Fruit fly (Drosophila melanogaster) whole organism, embryonic: ENCODE measurements around the gene COX7AL.

Experiments used
- Antp ChIP-seq: fragments of 200-800 bp; sonication (Bioruptor generic); optimal IDR thresholded peaks from 3 replicates; lab custom pipeline; 2016; ENCODE audit warnings: missing biosample characterization, missing genetic modification characterization
- Asciz ChIP-seq: fragments of 200-800 bp; sonication (Bioruptor generic); optimal IDR thresholded peaks from 2 replicates; lab custom pipeline; 2017; ENCODE audit warnings: missing biosample characterization, mild to moderate bottlenecking, missing genetic modification characterization, missing genetic modification reagents
- CG11560 ChIP-seq: fragments of 200-800 bp; sonication (Bioruptor generic); IDR thresholded peaks from 3 replicates; pipeline ENCODE4 v1.3.6; 2022; ENCODE audit warnings: missing biosample characterization, missing genetic modification characterization
- CG11695 ChIP-seq: fragments of 200-800 bp; sonication (Bioruptor generic); IDR thresholded peaks from 3 replicates; pipeline ENCODE4 v1.3.6; 2022; ENCODE audit warnings: missing biosample characterization, missing genetic modification characterization
- CG14710 ChIP-seq: fragments of 200-800 bp; sonication (Bioruptor generic); optimal IDR thresholded peaks from 3 replicates; lab custom pipeline; 2019; ENCODE audit warnings: missing biosample characterization, mild to moderate bottlenecking, missing genetic modification characterization, moderate library complexity
- CG15011 ChIP-seq: fragments of 200-800 bp; sonication (Bioruptor generic); optimal IDR thresholded peaks from 3 replicates; lab custom pipeline; 2018; ENCODE audit warnings: missing biosample characterization, mild to moderate bottlenecking, missing genetic modification characterization
- CG16813 ChIP-seq: fragments of 200-800 bp; sonication (Bioruptor generic); IDR thresholded peaks from 3 replicates; pipeline ENCODE4 v1.3.6; 2022; ENCODE audit warnings: missing biosample characterization, missing genetic modification characterization; ENCODE audit not compliant: partially characterized antibody
- CG18011 ChIP-seq: fragments of 200-800 bp; sonication (Bioruptor generic); optimal IDR thresholded peaks from 2 replicates; lab custom pipeline; 2017; ENCODE audit warnings: missing biosample characterization, missing genetic modification characterization, mild to moderate bottlenecking, moderate library complexity, missing genotype
- CG18262 ChIP-seq: fragments of 200-800 bp; optimal IDR thresholded peaks from 3 replicates; lab custom pipeline; 2019; ENCODE audit warnings: missing biosample characterization, mild to moderate bottlenecking, missing genetic modification characterization, moderate library complexity
- CG1832 ChIP-seq: fragments of 200-800 bp; sonication (Bioruptor generic); optimal IDR thresholded peaks from 2 replicates; lab custom pipeline; 2017; ENCODE audit warnings: missing biosample characterization, mild to moderate bottlenecking, missing genetic modification characterization, inconsistent platforms
- CG18476 ChIP-seq: fragments of 200-800 bp; sonication (Bioruptor generic); optimal IDR thresholded peaks from 2 replicates; lab custom pipeline; 2016; ENCODE audit warnings: missing biosample characterization, mild to moderate bottlenecking, missing genetic modification characterization
- CG2889 ChIP-seq: fragments of 200-800 bp; sonication (Bioruptor generic); IDR thresholded peaks from 3 replicates; pipeline ENCODE4 v1.3.6; 2022; ENCODE audit warnings: missing biosample characterization, missing genetic modification characterization
- CG3281 ChIP-seq: fragments of 200-800 bp; sonication (Bioruptor generic); optimal IDR thresholded peaks from 3 replicates; lab custom pipeline; 2017; ENCODE audit warnings: missing biosample characterization, mild to moderate bottlenecking, missing genetic modification characterization
- CG33557 ChIP-seq: fragments of 200-800 bp; sonication (Bioruptor generic); optimal IDR thresholded peaks from 2 replicates; lab custom pipeline; 2019; ENCODE audit warnings: missing biosample characterization, mild to moderate bottlenecking, missing genetic modification characterization, moderate library complexity
- CG34224 ChIP-seq: fragments of 200-800 bp; sonication (Bioruptor generic); IDR thresholded peaks from 3 replicates; pipeline ENCODE4 v1.3.6; 2022; ENCODE audit warnings: missing biosample characterization, missing genetic modification characterization; ENCODE audit not compliant: partially characterized antibody
- CG3726 ChIP-seq: fragments of 200-800 bp; sonication (Bioruptor generic); IDR thresholded peaks from 3 replicates; pipeline ENCODE4, ENCODE4 v1.3.6; 2022; ENCODE audit warnings: missing biosample characterization, missing genetic modification characterization
- CG4854 ChIP-seq: fragments of 200-800 bp; sonication (Bioruptor generic); optimal IDR thresholded peaks from 2 replicates; lab custom pipeline; 2016; ENCODE audit warnings: missing biosample characterization, missing genetic modification characterization, inconsistent platforms
- CG5953 ChIP-seq: fragments of 200-800 bp; sonication (Bioruptor generic); IDR thresholded peaks from 2 replicates; pipeline ENCODE4 v1.3.6; 2022; ENCODE audit warnings: missing biosample characterization, missing genetic modification characterization
- CG6272 ChIP-seq: fragments of 200-800 bp; sonication (Bioruptor generic); IDR thresholded peaks from 2 replicates; pipeline ENCODE4 v1.3.6; 2022; ENCODE audit warnings: missing biosample characterization, missing genetic modification characterization
- CG7745 ChIP-seq: fragments of 200-800 bp; sonication (Bioruptor generic); optimal IDR thresholded peaks from 2 replicates; lab custom pipeline; 2018; ENCODE audit warnings: missing biosample characterization, mild to moderate bottlenecking, missing genetic modification characterization, moderate library complexity
- CG8388 ChIP-seq: fragments of 200-800 bp; sonication (Bioruptor generic); optimal IDR thresholded peaks from 2 replicates; lab custom pipeline; 2019; ENCODE audit warnings: missing biosample characterization, mild to moderate bottlenecking, missing genetic modification characterization, moderate library complexity
- CG8944 ChIP-seq: fragments of 200-800 bp; sonication (Bioruptor generic); optimal IDR thresholded peaks from 3 replicates; lab custom pipeline; 2016; ENCODE audit warnings: missing biosample characterization, missing genetic modification characterization
- Camta ChIP-seq: fragments of 200-800 bp; sonication (Bioruptor generic); optimal IDR thresholded peaks from 2 replicates; lab custom pipeline; 2016; ENCODE audit warnings: missing biosample characterization, missing genetic modification characterization
- Deaf1 ChIP-seq: fragments of 200-800 bp; optimal IDR thresholded peaks from 3 replicates; lab custom pipeline; 2019; ENCODE audit warnings: missing biosample characterization, mild to moderate bottlenecking, missing genetic modification characterization, moderate library complexity
- Ets97D ChIP-seq: fragments of 200-800 bp; sonication (Bioruptor generic); optimal IDR thresholded peaks from 3 replicates; lab custom pipeline; 2016; ENCODE audit warnings: missing biosample characterization, missing genetic modification characterization
- Fer2 ChIP-seq: fragments of 200-800 bp; sonication (Bioruptor generic); optimal IDR thresholded peaks from 2 replicates; lab custom pipeline; 2018; ENCODE audit warnings: missing biosample characterization, mild to moderate bottlenecking, missing genetic modification characterization, moderate library complexity
- Hsf ChIP-seq: fragments of 200-800 bp; sonication (Bioruptor generic); optimal IDR thresholded peaks from 3 replicates; lab custom pipeline; 2016; ENCODE audit warnings: missing biosample characterization, missing genetic modification characterization
- Meics ChIP-seq: fragments of 200-800 bp; sonication (Bioruptor generic); optimal IDR thresholded peaks from 2 replicates; lab custom pipeline; 2017; ENCODE audit warnings: missing biosample characterization, mild to moderate bottlenecking, missing genetic modification characterization
- Ravus ChIP-seq: fragments of 200-800 bp; sonication (Bioruptor generic); IDR thresholded peaks from 2 replicates; pipeline ENCODE4 v1.3.6; 2022; ENCODE audit warnings: missing biosample characterization, missing genetic modification characterization
- Scr ChIP-seq: fragments of 200-800 bp; sonication (Bioruptor generic); IDR thresholded peaks from 2 replicates; pipeline ENCODE4 v1.3.6; 2022; ENCODE audit warnings: missing biosample characterization, missing genetic modification characterization; ENCODE audit not compliant: partially characterized antibody
- Six4 ChIP-seq: fragments of 200-800 bp; sonication (Bioruptor generic); optimal IDR thresholded peaks from 2 replicates; lab custom pipeline; 2016; ENCODE audit warnings: missing biosample characterization, missing genetic modification characterization
- Sox102F ChIP-seq: fragments of 200-800 bp; sonication (Bioruptor generic); optimal IDR thresholded peaks from 2 replicates; lab custom pipeline; 2018; ENCODE audit warnings: missing biosample characterization, mild to moderate bottlenecking, missing genetic modification characterization, moderate library complexity
- ase ChIP-seq: fragments of 200-800 bp; sonication (Bioruptor generic); IDR thresholded peaks from 3 replicates; pipeline ENCODE4 v1.3.6; 2022; ENCODE audit warnings: missing biosample characterization, missing genetic modification characterization
- chinmo ChIP-seq: fragments of 200-800 bp; sonication (Bioruptor generic); IDR thresholded peaks from 4 replicates; pipeline ENCODE4 v1.3.6; 2022; ENCODE audit warnings: missing biosample characterization, missing genetic modification characterization; ENCODE audit not compliant: partially characterized antibody
- chn ChIP-seq: fragments of 200-800 bp; sonication (Bioruptor generic); optimal IDR thresholded peaks from 2 replicates; lab custom pipeline; 2016; ENCODE audit warnings: missing biosample characterization, missing genetic modification characterization
- dmrt99B ChIP-seq: fragments of 200-800 bp; sonication (Bioruptor generic); optimal IDR thresholded peaks from 2 replicates; lab custom pipeline; 2018; ENCODE audit warnings: missing biosample characterization, mild to moderate bottlenecking, missing genetic modification characterization, moderate library complexity
- dysf ChIP-seq: fragments of 200-800 bp; sonication (Bioruptor generic); IDR thresholded peaks from 3 replicates; pipeline ENCODE4 v1.3.6; 2022; ENCODE audit warnings: missing biosample characterization, missing genetic modification characterization
- eyg ChIP-seq: fragments of 200-800 bp; sonication (Bioruptor generic); optimal IDR thresholded peaks from 3 replicates; lab custom pipeline; 2016; ENCODE audit warnings: missing biosample characterization, missing genetic modification characterization
- her ChIP-seq: fragments of 200-800 bp; sonication (Bioruptor generic); optimal IDR thresholded peaks from 2 replicates; lab custom pipeline; 2016; ENCODE audit warnings: missing biosample characterization, missing genetic modification characterization
- kay ChIP-seq: fragments of 200-800 bp; sonication (Bioruptor generic); optimal IDR thresholded peaks from 2 replicates; lab custom pipeline; 2016; ENCODE audit warnings: missing biosample characterization, missing genetic modification characterization
- nerfin-1 ChIP-seq: fragments of 200-800 bp; sonication (Bioruptor generic); optimal IDR thresholded peaks from 3 replicates; lab custom pipeline; 2019; ENCODE audit warnings: missing biosample characterization, mild to moderate bottlenecking, missing genetic modification characterization, moderate library complexity
- psq ChIP-seq: fragments of 200-800 bp; sonication (Bioruptor generic); optimal IDR thresholded peaks from 2 replicates; lab custom pipeline; 2017; ENCODE audit warnings: missing biosample characterization, missing genetic modification characterization
- rib ChIP-seq: fragments of 200-800 bp; sonication (Bioruptor generic); IDR thresholded peaks from 2 replicates; pipeline ENCODE4 v1.3.6; 2022; ENCODE audit warnings: missing biosample characterization, missing genetic modification characterization
- sna ChIP-seq: fragments of 200-800 bp; sonication (Bioruptor generic); IDR thresholded peaks from 2 replicates; pipeline ENCODE4 v1.3.6; 2022; ENCODE audit warnings: missing biosample characterization, missing genetic modification characterization; ENCODE audit not compliant: partially characterized antibody
- so ChIP-seq: fragments of 200-800 bp; sonication (Bioruptor generic); IDR thresholded peaks from 3 replicates; pipeline ENCODE4 v1.3.6; 2022; ENCODE audit warnings: missing biosample characterization, missing genetic modification characterization
- sqz ChIP-seq: fragments of 200-800 bp; sonication (Bioruptor generic); optimal IDR thresholded peaks from 3 replicates; lab custom pipeline; 2018; ENCODE audit warnings: missing biosample characterization, mild to moderate bottlenecking, missing genetic modification characterization
- twi ChIP-seq: fragments of 200-800 bp; optimal IDR thresholded peaks from 2 replicates; lab custom pipeline; 2019; ENCODE audit warnings: missing biosample characterization, mild to moderate bottlenecking, missing genetic modification characterization, moderate library complexity
- vvl ChIP-seq: fragments of 200-800 bp; sonication (Bioruptor generic); IDR thresholded peaks from 2 replicates; pipeline ENCODE4 v1.3.6; 2022; ENCODE audit warnings: missing biosample characterization, missing genetic modification characterization
- wor ChIP-seq: fragments of 200-800 bp; sonication (Bioruptor generic); IDR thresholded peaks from 2 replicates; pipeline ENCODE4 v1.3.6; 2022; ENCODE audit warnings: missing biosample characterization, missing genetic modification characterization
- zfh2 ChIP-seq: fragments of 200-800 bp; sonication (Bioruptor generic); optimal IDR thresholded peaks from 2 replicates; lab custom pipeline; 2016; ENCODE audit warnings: missing biosample characterization, missing genetic modification characterization

Gene COX7AL

DNA sequence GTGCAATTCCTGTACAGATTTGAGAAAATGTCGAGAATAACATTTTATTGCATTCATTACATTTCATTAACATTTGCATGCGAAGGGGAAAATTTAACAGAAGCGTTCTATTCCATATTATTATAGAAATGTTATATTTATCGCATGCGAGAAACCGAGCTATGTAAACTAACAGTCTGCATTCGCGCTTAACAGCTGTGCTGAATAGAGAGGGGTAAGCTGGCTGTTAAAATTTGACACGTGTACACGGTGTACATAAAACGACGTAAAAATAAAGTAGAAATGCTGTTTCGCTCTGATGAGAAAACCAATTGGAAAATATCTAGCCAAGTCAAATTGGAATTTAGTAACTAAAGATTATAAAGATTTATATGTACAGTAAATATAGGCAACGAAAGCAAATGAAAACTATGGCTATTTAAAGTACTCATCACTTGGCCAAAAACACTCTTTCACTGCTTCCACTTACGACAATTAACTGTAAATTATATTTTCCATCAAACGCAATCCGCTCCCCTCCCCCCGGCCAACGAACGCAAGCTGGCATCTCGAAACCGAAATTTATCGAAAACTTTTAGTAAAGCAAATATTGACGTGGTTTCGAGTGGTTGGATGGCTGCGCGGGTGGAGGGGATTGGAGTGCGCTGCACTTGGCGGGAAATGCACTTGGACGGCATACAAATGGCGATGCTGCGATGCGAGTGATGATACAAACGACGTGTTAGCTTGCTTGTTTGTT, 37.1 kb upstream of the COX7AL start:
- TF ChIP-seq psq (GFP tag; lab: Kevin White, UChicago) (no peak), kay (no peak), Scr (peak; percentile 19), sqz (GFP tag; lab: Kevin White, UChicago) (no peak), CG3726 (GFP tag; lab: Robert Waterston, UW) (no peak), CG11560 (tag; lab: Robert Waterston, UW) (no peak), CG18262 (tag; lab: Kevin White, UChicago) (no peak), CG16813 (GFP tag; lab: Robert Waterston, UW) (peak; percentile 35; the same call in 1 of the 3 replicates), CG8388 (GFP tag; lab: Kevin White, UChicago) (no peak), CG6272 (GFP tag; lab: Robert Waterston, UW) (no peak), dmrt99B (tag; lab: Kevin White, UChicago) (no peak), Deaf1 (tag; lab: Kevin White, UChicago) (no peak), CG34224 (GFP tag; lab: Robert Waterston, UW) (peak; percentile 47; the same call in 2 of the 3 replicates), twi (tag; lab: Kevin White, UChicago) (no peak), so (GFP tag; lab: Robert Waterston, UW) (no peak), CG5953 (GFP tag; lab: Robert Waterston, UW) (no peak), Hsf (GFP tag; lab: Kevin White, UChicago) (no peak), rib (GFP tag; lab: Robert Waterston, UW) (no peak), CG18476 (GFP tag; lab: Kevin White, UChicago) (no peak), ase (no peak), CG14710 (tag; lab: Kevin White, UChicago) (no peak), CG18011 (GFP tag; lab: Kevin White, UChicago) (no peak), vvl (GFP tag; lab: Robert Waterston, UW) (no peak), Sox102F (GFP tag; lab: Kevin White, UChicago) (no peak), eyg (GFP tag; lab: Kevin White, UChicago) (no peak), Camta (no peak), CG4854 (GFP tag; lab: Kevin White, UChicago) (no peak), Antp (no peak), CG33557 (GFP tag; lab: Kevin White, UChicago) (peak; percentile 8), Six4 (no peak), CG8944 (GFP tag; lab: Kevin White, UChicago) (no peak), Fer2 (tag; lab: Kevin White, UChicago) (no peak), Ravus (GFP tag; lab: Robert Waterston, UW) (no peak), Asciz (GFP tag; lab: Kevin White, UChicago) (no peak), Ets97D (GFP tag; lab: Kevin White, UChicago) (no peak), CG3281 (GFP tag; lab: Kevin White, UChicago) (no peak), CG1832 (GFP tag; lab: Kevin White, UChicago) (no peak), CG15011 (GFP tag; lab: Kevin White, UChicago) (no peak), chn (no peak), her (no peak), CG7745 (tag; lab: Kevin White, UChicago) (no peak), nerfin-1 (tag; lab: Kevin White, UChicago) (no peak), sna (no peak), CG2889 (GFP tag; lab: Robert Waterston, UW) (no peak), dysf (GFP tag; lab: Robert Waterston, UW) (no peak), chinmo (GFP tag; lab: Robert Waterston, UW) (no peak), Meics (GFP tag; lab: Kevin White, UChicago) (no peak), CG11695 (GFP tag; lab: Robert Waterston, UW) (no peak), zfh2 (GFP tag; lab: Kevin White, UChicago) (no peak), wor (GFP tag; lab: Robert Waterston, UW) (no peak)
